Worm (Caenorhabditis elegans) whole organism, early embryonic: ENCODE measurements around the gene ZK354.3.
"Not testable (repeated sequence)": the region's sequence is repeated elsewhere in the genome, so short reads cannot be mapped to it uniquely, and the experiment has no call there.

Source experiments
- aly-1 ChIP-seq: sonication (generic microtip); optimal IDR thresholded peaks from 2 replicates; lab custom pipeline; 2016; ENCODE audit warnings: missing genetic modification characterization, missing compliant biosample characterization
- ceh-36 ChIP-seq: sonication (generic microtip); optimal IDR thresholded peaks from 2 replicates; lab custom pipeline; 2016; ENCODE audit warnings: missing genetic modification characterization, inconsistent platforms, missing compliant biosample characterization
- flt-1 ChIP-seq: fragments of 200-800 bp; sonication (Bioruptor generic); IDR thresholded peaks from 2 replicates; pipeline ENCODE4 v1.3.6; 2022; ENCODE audit warnings: missing genetic modification characterization, missing compliant biosample characterization
- tbx-11 ChIP-seq: fragments of 200-800 bp; sonication (Bioruptor generic); IDR thresholded peaks from 2 replicates; pipeline ENCODE4 v1.3.6; 2022; ENCODE audit warnings: missing genetic modification characterization, missing compliant biosample characterization

DNA sequence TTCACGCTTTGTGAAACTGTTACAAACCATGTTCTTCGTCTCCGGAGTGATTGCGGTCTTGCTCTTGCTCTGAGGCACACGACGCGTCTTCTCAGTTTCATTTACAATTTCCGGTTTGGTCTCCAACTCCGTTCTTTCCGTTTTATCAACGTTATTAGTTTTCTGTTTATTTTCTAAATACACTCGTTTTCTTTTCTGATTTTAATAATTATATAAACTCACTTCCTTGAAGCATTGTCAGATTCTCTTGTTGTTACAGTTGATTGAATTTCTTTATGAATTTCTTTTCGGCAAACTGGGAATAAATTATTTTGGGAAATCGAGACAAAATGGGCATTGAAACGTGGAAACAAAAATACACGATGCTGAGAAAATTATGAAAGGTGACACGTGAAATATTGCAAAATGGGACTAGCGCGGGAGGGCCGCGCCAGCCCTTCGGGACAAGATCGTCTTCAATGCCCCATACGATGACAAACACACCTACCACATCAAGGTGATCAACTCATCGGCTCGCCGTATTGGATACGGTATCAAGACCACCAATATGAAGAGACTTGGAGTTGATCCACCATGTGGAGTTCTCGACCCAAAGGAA lies 1.7 kb upstream of the ZK354.3 start, which contains the start of the genes ZK354.9 and msp-58:
- not testable (repeated sequence) for TF ChIP-seq flt-1 (GFP tag; lab: Robert Waterston, UW); ceh-36 (tag; lab: Kevin White, UChicago); tbx-11; aly-1 (tag; lab: Kevin White, UChicago)
